Worm (Caenorhabditis elegans): ENCODE data around the gene col-87.

Gene col-87

DNA sequence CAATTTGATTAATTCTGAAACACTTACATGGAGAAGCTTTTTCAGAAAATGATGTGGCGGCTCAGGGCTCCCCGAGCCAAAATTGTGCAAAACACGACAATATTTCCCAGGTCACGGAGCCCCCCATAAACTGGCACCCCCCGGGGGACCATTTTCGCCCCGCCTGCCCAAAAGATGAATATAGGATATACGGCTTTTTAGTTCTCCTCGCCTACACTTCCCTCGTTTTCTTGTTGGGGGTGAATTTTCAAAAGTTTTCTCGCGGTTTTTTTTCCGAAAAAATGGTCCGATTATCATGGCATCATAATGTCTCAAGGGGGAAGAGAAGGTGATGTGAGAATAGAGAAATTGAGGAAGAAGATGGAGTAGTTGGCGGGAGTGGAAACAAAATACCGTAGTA is 27.6 kb upstream of the col-87 start, which contains the start of gene K09E4.4:
TSS of gene K09E4.4 (minus strand) at position 101 of the 400 bp plus-strand sequence.
- TF ChIP-seq pag-3 (tag; optimal IDR thresholded peaks at IDR 0.05; ENCODE audit: borderline replicate concordance) (no peak), ttx-3 (tag; optimal IDR thresholded peaks at IDR 0.05) (no peak), tbx-2 (tag; optimal IDR thresholded peaks at IDR 0.05) (no peak), ceh-14 (tag; optimal IDR thresholded peaks at IDR 0.05) (no peak), fkh-6 (tag; optimal IDR thresholded peaks at IDR 0.05) (no peak), unc-55 (GFP tag; optimal IDR thresholded peaks at IDR 0.05) (no peak), ceh-48 (tag; optimal IDR thresholded peaks at IDR 0.05) (no peak), tbx-7 (tag; optimal IDR thresholded peaks at IDR 0.05) (no peak), odd-2 (tag; optimal IDR thresholded peaks at IDR 0.05) (no peak), hlh-6 (tag; optimal IDR thresholded peaks at IDR 0.05) (no peak)

ce11 chrII:14118391-14118790 is 23.9 kb upstream of the col-87 start:
- TF ChIP-seq unc-86 (tag; optimal IDR thresholded peaks at IDR 0.05) (no peak), K02D7.2 (tag; optimal IDR thresholded peaks at IDR 0.05) (no peak), pros-1 (tag; optimal IDR thresholded peaks at IDR 0.05) (no peak), npax-4 (tag; optimal IDR thresholded peaks at IDR 0.05) (no peak), Y22D7AL.16 (tag; optimal IDR thresholded peaks at IDR 0.05) (no peak), pha-4 (tag; optimal IDR thresholded peaks at IDR 0.05) (no peak), dmd-4 (tag; optimal IDR thresholded peaks at IDR 0.05; ENCODE audit: borderline replicate concordance) (no peak), ceh-24 (tag; optimal IDR thresholded peaks at IDR 0.05) (no peak), dve-1 (tag; optimal IDR thresholded peaks at IDR 0.05) (no peak)

DNA sequence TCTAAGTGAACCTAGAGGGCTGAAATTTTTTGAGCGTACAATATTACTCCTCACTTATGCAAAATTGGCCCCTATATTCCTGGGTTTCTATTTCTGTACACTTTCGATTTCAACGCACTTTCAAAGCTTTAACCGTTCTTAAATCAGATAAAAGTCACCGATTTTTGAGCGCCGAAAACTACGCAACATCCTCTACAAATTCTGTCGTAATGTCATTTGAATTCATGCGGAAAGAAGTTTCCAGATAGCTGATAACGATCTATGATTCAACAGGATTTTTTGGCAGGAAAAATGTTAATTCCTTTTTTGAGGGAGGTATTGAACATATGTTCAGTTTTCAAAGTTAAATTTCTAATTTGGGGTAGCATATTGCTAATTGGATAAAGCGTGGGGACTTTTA is 18.4 kb upstream of the col-87 start:
- TF ChIP-seq syd-9 (tag; optimal IDR thresholded peaks at IDR 0.05) (no peak), eyg-1 (tag; optimal IDR thresholded peaks at IDR 0.05) (no peak), nfya-1 (tag; optimal IDR thresholded peaks at IDR 0.05) (no peak), ceh-30 (tag; optimal IDR thresholded peaks at IDR 0.05) (no peak), fax-1 (tag; optimal IDR thresholded peaks at IDR 0.05) (no peak), fkh-10 (GFP tag; optimal IDR thresholded peaks at IDR 0.05) (no peak), pqm-1 (tag; optimal IDR thresholded peaks at IDR 0.05) (no peak), hlh-13 (GFP tag; optimal IDR thresholded peaks at IDR 0.05) (no peak), C08G9.2 (tag; optimal IDR thresholded peaks at IDR 0.05) (no peak), unc-3 (GFP tag; conservative IDR thresholded peaks at IDR 0.05) (no peak), unc-3 (tag; optimal IDR thresholded peaks at IDR 0.05) (no peak), sox-4 (tag; optimal IDR thresholded peaks at IDR 0.05) (no peak), ztf-16 (tag; optimal IDR thresholded peaks at IDR 0.05) (no peak), ceh-18 (tag; optimal IDR thresholded peaks at IDR 0.05) (no peak), mec-3 (tag; optimal IDR thresholded peaks at IDR 0.05; ENCODE audit: borderline replicate concordance) (no peak)

DNA sequence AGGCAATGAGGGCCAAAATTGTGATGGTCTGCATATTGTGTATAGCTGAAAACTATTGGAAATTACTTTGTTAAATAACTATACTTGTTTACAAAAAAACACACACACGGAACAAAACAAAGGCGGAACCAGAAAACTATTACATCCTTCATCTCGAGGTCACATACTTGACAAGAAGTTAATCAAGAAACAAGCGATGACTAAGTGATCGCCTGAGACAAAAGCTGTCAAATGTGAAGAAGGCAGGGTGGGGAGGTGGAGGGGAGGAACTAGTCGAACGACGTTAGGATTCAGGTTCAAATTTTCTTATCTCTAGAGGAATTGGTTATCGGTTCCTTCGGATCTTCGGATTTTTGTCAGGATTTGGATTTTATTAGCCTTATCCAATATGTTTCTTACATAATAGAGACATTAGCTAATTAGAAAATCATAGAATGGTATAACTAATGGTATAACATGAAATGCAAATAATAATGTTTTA is 14.7 kb upstream of the col-87 start, which contains the start of gene cpg-7:
TSS of gene cpg-7 (minus strand) at position 51 of the 481 bp plus-strand sequence.
- TF ChIP-seq dve-1 (tag; optimal IDR thresholded peaks at IDR 0.05) (no peak), ceh-14 (tag; optimal IDR thresholded peaks at IDR 0.05) (no peak), ceh-30 (tag; optimal IDR thresholded peaks at IDR 0.05) (no peak), ceh-18 (tag; optimal IDR thresholded peaks at IDR 0.05) (no peak), ceh-48 (tag; optimal IDR thresholded peaks at IDR 0.05) (no peak), ztf-16 (tag; optimal IDR thresholded peaks at IDR 0.05) (no peak), ceh-2 (tag; optimal IDR thresholded peaks at IDR 0.05) (no peak), elt-2 (tag; optimal IDR thresholded peaks at IDR 0.05) (no peak)

- TF ChIP-seq dmd-4 (tag; optimal IDR thresholded peaks at IDR 0.05; ENCODE audit: borderline replicate concordance) (no peak), pax-1 (tag; optimal IDR thresholded peaks at IDR 0.05) (no peak), K09A11.1 (tag; optimal IDR thresholded peaks at IDR 0.05; ENCODE audit: insufficient read depth) (no peak), ama-1 (optimal IDR thresholded peaks at IDR 0.05) (no peak), tbx-7 (tag; optimal IDR thresholded peaks at IDR 0.05) (no peak), ceh-14 (tag; optimal IDR thresholded peaks at IDR 0.05) (no peak), nhr-11 (tag; optimal IDR thresholded peaks at IDR 0.05) (no peak), lin-11 (tag; optimal IDR thresholded peaks at IDR 0.05) (no peak), zip-5 (tag; optimal IDR thresholded peaks at IDR 0.05) (no peak), pros-1 (tag; optimal IDR thresholded peaks at IDR 0.05) (no peak), odd-2 (tag; optimal IDR thresholded peaks at IDR 0.05) (no peak), pqm-1 (tag; optimal IDR thresholded peaks at IDR 0.05) (no peak), ceh-18 (tag; optimal IDR thresholded peaks at IDR 0.05) (no peak), ref-2 (tag; optimal IDR thresholded peaks at IDR 0.05) (no peak), Y22D7AL.16 (tag; optimal IDR thresholded peaks at IDR 0.05) (no peak), K02D7.2 (tag; optimal IDR thresholded peaks at IDR 0.05) (no peak)
These were observed 11.7 kb upstream of the col-87 start for ce11 chrII:14106164-14106563.
